Worm (Caenorhabditis elegans) whole organism, mixed stage, embryonic: ENCODE data around the gene dpy-6.

Source experiments
- M03D4.4 ChIP-seq: sonication (generic microtip); optimal IDR thresholded peaks from 2 replicates; lab custom pipeline; 2017; ENCODE audit warnings: mild to moderate bottlenecking, missing genetic modification characterization, missing compliant biosample characterization
- ceh-39 ChIP-seq: fragments of 150-350 bp; optimal IDR thresholded peaks from 2 replicates; lab custom pipeline; 2014; ENCODE audit warnings: missing biosample characterization, missing genetic modification characterization
- ces-1 ChIP-seq: fragments of 150-350 bp; optimal IDR thresholded peaks from 2 replicates; lab custom pipeline; 2014; ENCODE audit warnings: missing biosample characterization, missing genetic modification reagents, missing genetic modification characterization
- elt-1 ChIP-seq: sonication (generic microtip); optimal IDR thresholded peaks from 2 replicates; lab custom pipeline; 2017; ENCODE audit warnings: missing genetic modification characterization, mild to moderate bottlenecking, missing compliant biosample characterization, antibody characterized with exemption, moderate library complexity, borderline replicate concordance; ENCODE audit not compliant: insufficient read depth
- lsy-2 ChIP-seq: fragments of 150-350 bp; optimal IDR thresholded peaks from 2 replicates; lab custom pipeline; 2014; ENCODE audit warnings: missing biosample characterization, missing genetic modification characterization
- mab-5 ChIP-seq: fragments of 150-350 bp; optimal IDR thresholded peaks from 2 replicates; lab custom pipeline; 2014; ENCODE audit warnings: missing biosample characterization, missing genetic modification characterization
- mep-1 ChIP-seq: fragments of 150-350 bp; optimal IDR thresholded peaks from 2 replicates; lab custom pipeline; 2017; ENCODE audit warnings: missing biosample characterization, missing genetic modification reagents, missing genetic modification characterization, inconsistent platforms
- nhr-28 ChIP-seq: fragments of 150-350 bp; optimal IDR thresholded peaks from 2 replicates; lab custom pipeline; 2014; ENCODE audit warnings: missing biosample characterization, missing genetic modification characterization
- nhr-76 ChIP-seq: sonication (generic microtip); optimal IDR thresholded peaks from 2 replicates; lab custom pipeline; 2017; ENCODE audit warnings: missing biosample characterization, missing genetic modification characterization
- pha-4 ChIP-seq: fragments of 150-350 bp; optimal IDR thresholded peaks from 2 replicates; lab custom pipeline; 2018; ENCODE audit warnings: missing biosample characterization, missing genetic modification reagents, missing genetic modification characterization
- unc-39 ChIP-seq: fragments of 150-350 bp; optimal IDR thresholded peaks from 2 replicates; lab custom pipeline; 2014; ENCODE audit warnings: missing biosample characterization, missing genetic modification characterization
- ztf-11 ChIP-seq: fragments of 150-350 bp; optimal IDR thresholded peaks from 2 replicates; lab custom pipeline; 2014; ENCODE audit warnings: missing biosample characterization, missing genetic modification characterization

- TF ChIP-seq mep-1 (no peak), nhr-76 (no peak), ceh-39 (no peak), mab-5 (tag; lab: Kevin White, UChicago) (no peak), lsy-2 (tag; lab: Kevin White, UChicago) (no peak), elt-1 (tag; lab: Kevin White, UChicago) (no peak), pha-4 (tag; lab: Kevin White, UChicago) (no peak), unc-39 (tag; lab: Kevin White, UChicago) (no peak), ces-1 (GFP tag; lab: Kevin White, UChicago) (no peak), ztf-11 (tag; lab: Kevin White, UChicago) (no peak), M03D4.4 (tag; lab: Kevin White, UChicago) (no peak), nhr-28 (tag; lab: Kevin White, UChicago) (no peak)
These were observed 7.7 kb upstream of the dpy-6 start, which contains the start of gene F16F9.4 for ce11 chrX:8463085-8463645.
